Fruit fly (Drosophila melanogaster): ENCODE results near the gene SNF4Agamma.
A peak's percentile ranks its signal among the peaks of the same experiment; 100 is the strongest.

Gene SNF4Agamma

DNA sequence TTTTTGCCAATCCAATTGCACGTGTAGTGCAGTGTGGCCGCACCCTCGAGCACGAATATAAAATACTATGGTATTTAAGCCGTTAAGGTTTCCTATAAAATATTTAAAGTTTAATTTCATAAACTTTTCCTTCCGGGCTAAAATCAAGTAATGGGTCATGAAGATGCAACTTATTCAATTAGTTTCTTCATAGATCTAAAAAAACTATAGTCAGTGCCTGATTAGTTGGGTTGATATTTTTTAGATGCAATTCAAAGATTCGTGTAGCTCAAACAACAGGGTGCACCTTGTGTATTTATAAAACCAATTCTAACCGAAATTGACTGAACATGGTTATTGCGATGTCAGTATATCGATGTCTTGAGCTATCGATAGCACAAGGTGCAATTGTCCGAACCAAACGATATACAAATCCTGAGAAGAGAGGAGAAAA is 78.2 kb downstream of the SNF4Agamma start, which contains the start of the genes Smyd5 and Oga (continued):
- TF ChIP-seq lov (optimal IDR thresholded peaks at IDR 0.05) = no peak
- no peak for TF ChIP-seq lov (GFP tag; IDR thresholded peaks at IDR 0.05)
- TF ChIP-seq CG31224 (GFP tag; IDR thresholded peaks at IDR 0.05) = no peak
- peak; percentile 48 for TF ChIP-seq onecut (GFP tag; IDR thresholded peaks at IDR 0.05)
- TF ChIP-seq ase (GFP tag; IDR thresholded peaks at IDR 0.05) = no peak
- no peak for TF ChIP-seq CG6689 (GFP tag; IDR thresholded peaks at IDR 0.05)
- TF ChIP-seq CG7271 (tag; optimal IDR thresholded peaks at IDR 0.05) = no peak
- TF ChIP-seq salm (tag; optimal IDR thresholded peaks at IDR 0.05) = no peak
- TF ChIP-seq Hey (tag; optimal IDR thresholded peaks at IDR 0.05) = no peak
- TF ChIP-seq Atf6 (GFP tag; IDR thresholded peaks at IDR 0.05) = no peak
- TF ChIP-seq CG12744 (GFP tag; optimal IDR thresholded peaks at IDR 0.05) = peak; percentile 8
- TF ChIP-seq CkIIα-i1 (GFP tag; IDR thresholded peaks at IDR 0.05) = no peak
- TF ChIP-seq Rfx (GFP tag; IDR thresholded peaks at IDR 0.05) = 0 out of 2 replicates have a peak, but pooled peaks have one; percentile 24
- TF ChIP-seq CoRest (tag; optimal IDR thresholded peaks at IDR 0.05) = peak; percentile 71
- no peak for TF ChIP-seq dati (GFP tag; IDR thresholded peaks at IDR 0.05)
- no peak for TF ChIP-seq h (optimal IDR thresholded peaks at IDR 0.05)
- no peak for TF ChIP-seq CG11247 (GFP tag; IDR thresholded peaks at IDR 0.05)
- no peak for TF ChIP-seq Poxn (GFP tag; IDR thresholded peaks at IDR 0.05)
- TF ChIP-seq CG18262 (tag; optimal IDR thresholded peaks at IDR 0.05) = peak; percentile 24
- no peak for TF ChIP-seq CG5180 (GFP tag; optimal IDR thresholded peaks at IDR 0.05)
- 0 out of 3 replicates have a peak, but pooled peaks have one; percentile 7 for TF ChIP-seq Dbx (GFP tag; IDR thresholded peaks at IDR 0.05)
- TF ChIP-seq sqz (GFP tag; optimal IDR thresholded peaks at IDR 0.05) = no peak
- peak; percentile 66 for TF ChIP-seq HmgZ (tag; optimal IDR thresholded peaks at IDR 0.05)
- TF ChIP-seq CG8281 (tag; optimal IDR thresholded peaks at IDR 0.05) = no peak
- no peak for TF ChIP-seq CG30431 (GFP tag; optimal IDR thresholded peaks at IDR 0.05)
- TF ChIP-seq CG4617 (GFP tag; optimal IDR thresholded peaks at IDR 0.05; ENCODE audit: borderline replicate concordance) = peak; percentile 89
- TF ChIP-seq yki (optimal IDR thresholded peaks at IDR 0.05) = no peak
- no peak for TF ChIP-seq CG10543 (GFP tag; optimal IDR thresholded peaks at IDR 0.05)
- TF ChIP-seq mirr (GFP tag; optimal IDR thresholded peaks at IDR 0.05) = no peak
- no peak for TF ChIP-seq Sox102F (GFP tag; optimal IDR thresholded peaks at IDR 0.05)
- no peak for TF ChIP-seq HLH3B (GFP tag; IDR thresholded peaks at IDR 0.05)
- peak; percentile 94 for TF ChIP-seq hb (GFP tag; IDR thresholded peaks at IDR 0.05; ENCODE audit: partially characterized antibody)
- no peak for TF ChIP-seq CG12219 (GFP tag; optimal IDR thresholded peaks at IDR 0.05)
- TF ChIP-seq CG7372 (GFP tag; IDR thresholded peaks at IDR 0.05) = no peak
- TF ChIP-seq en (GFP tag; optimal IDR thresholded peaks at IDR 0.05) = no peak
- peak; percentile 72 for TF ChIP-seq Elba2 (GFP tag; optimal IDR thresholded peaks at IDR 0.05)
- TF ChIP-seq bbx (GFP tag; IDR thresholded peaks at IDR 0.05; ENCODE audit: partially characterized antibody) = peak; percentile 96
- no peak for TF ChIP-seq CrebB (tag; optimal IDR thresholded peaks at IDR 0.05)
- TF ChIP-seq ken (GFP tag; IDR thresholded peaks at IDR 0.05) = no peak
- no peak for TF ChIP-seq stc (GFP tag; IDR thresholded peaks at IDR 0.05)
- no peak for TF ChIP-seq CG15011 (GFP tag; optimal IDR thresholded peaks at IDR 0.05)
- TF ChIP-seq Bdp1 (GFP tag; optimal IDR thresholded peaks at IDR 0.05) = peak; percentile 30
- TF ChIP-seq p53 (GFP tag; optimal IDR thresholded peaks at IDR 0.05) = no peak
- peak; percentile 31 for TF ChIP-seq Bteb2 (GFP tag; optimal IDR thresholded peaks at IDR 0.05)
- TF ChIP-seq sd (tag; optimal IDR thresholded peaks at IDR 0.05) = no peak
- TF ChIP-seq ash1 (GFP tag; optimal IDR thresholded peaks at IDR 0.05) = no peak
- no peak for TF ChIP-seq ERR (GFP tag; optimal IDR thresholded peaks at IDR 0.05)
- TF ChIP-seq Dll (GFP tag; IDR thresholded peaks at IDR 0.05; ENCODE audit: partially characterized antibody) = peak; percentile 91
- no peak for TF ChIP-seq fd64A (GFP tag; optimal IDR thresholded peaks at IDR 0.05)
- no peak for TF ChIP-seq CG11398 (GFP tag; optimal IDR thresholded peaks at IDR 0.05)
- no peak for TF ChIP-seq usp (GFP tag; optimal IDR thresholded peaks at IDR 0.05)
- TF ChIP-seq Hr51 (GFP tag; optimal IDR thresholded peaks at IDR 0.05) = peak in 1 of 2 experiments; percentile 4
- peak; percentile 44 for TF ChIP-seq CG30403 (GFP tag; optimal IDR thresholded peaks at IDR 0.05)
